Fruit fly (Drosophila melanogaster): ENCODE measurements around the gene Elp6.

dm6 chr3R:13313088-13313487 is 53.6 kb downstream of the Elp6 start, which contains the start of gene CG44142:
- TF ChIP-seq bab1 (GFP tag; optimal IDR thresholded peaks at IDR 0.05) (no peak), cnc (optimal IDR thresholded peaks at IDR 0.05) (no peak), CG11617 (GFP tag; optimal IDR thresholded peaks at IDR 0.05) (no peak), kay (GFP tag; ENCODE audit: borderline replicate concordance) (no peak), tj (GFP tag; optimal IDR thresholded peaks at IDR 0.05) (no peak), Hr96 (GFP tag; optimal IDR thresholded peaks at IDR 0.05) (no peak), CG33017 (tag; optimal IDR thresholded peaks at IDR 0.05) (no peak), cic (GFP tag; optimal IDR thresholded peaks at IDR 0.05) (no peak), pad (GFP tag; optimal IDR thresholded peaks at IDR 0.05) (no peak), Crg-1 (GFP tag; optimal IDR thresholded peaks at IDR 0.05) (no peak), ovo (GFP tag; optimal IDR thresholded peaks at IDR 0.05) (no peak), CG7101 (tag; optimal IDR thresholded peaks at IDR 0.05) (no peak), CG1620 (GFP tag; optimal IDR thresholded peaks at IDR 0.05) (no peak), Clk (GFP tag; optimal IDR thresholded peaks at IDR 0.05) (no peak)
